Fruit fly (Drosophila melanogaster) whole organism, embryonic: ENCODE results near the gene Ac3.

Source experiments
- Aef1 ChIP-seq: fragments of 200-800 bp; sonication (Bioruptor generic); IDR thresholded peaks from 3 replicates; pipeline ENCODE4 v1.3.6; 2022; ENCODE audit warnings: missing biosample characterization, missing genetic modification characterization
- B-H2 ChIP-seq: fragments of 200-800 bp; sonication (Bioruptor generic); optimal IDR thresholded peaks from 2 replicates; lab custom pipeline; 2018; ENCODE audit warnings: missing biosample characterization, mild to moderate bottlenecking, missing genetic modification characterization
- Bgb ChIP-seq: fragments of 200-800 bp; sonication (Bioruptor generic); IDR thresholded peaks from 2 replicates; pipeline ENCODE4 v1.3.6; 2022; ENCODE audit warnings: missing biosample characterization, missing genetic modification characterization; ENCODE audit not compliant: partially characterized antibody
- BtbVII ChIP-seq: fragments of 200-800 bp; sonication (Bioruptor generic); optimal IDR thresholded peaks from 3 replicates; lab custom pipeline; 2017; ENCODE audit warnings: missing biosample characterization, mild to moderate bottlenecking, missing genetic modification characterization
- CG10366 ChIP-seq: fragments of 200-800 bp; sonication (Bioruptor generic); IDR thresholded peaks from 2 replicates; pipeline ENCODE4 v1.3.6; 2022; ENCODE audit warnings: missing biosample characterization, missing genetic modification characterization
- CG10462 ChIP-seq: fragments of 200-800 bp; sonication (Bioruptor generic); optimal IDR thresholded peaks from 2 replicates; lab custom pipeline; 2016; ENCODE audit warnings: missing biosample characterization, missing genetic modification characterization
- CG10543 ChIP-seq: fragments of 200-800 bp; sonication (Bioruptor generic); optimal IDR thresholded peaks from 3 replicates; lab custom pipeline; 2017; ENCODE audit warnings: missing biosample characterization, mild to moderate bottlenecking, missing genetic modification characterization, moderate library complexity
- CG13775 ChIP-seq: fragments of 200-800 bp; sonication (Bioruptor generic); optimal IDR thresholded peaks from 3 replicates; lab custom pipeline; 2017; ENCODE audit warnings: missing biosample characterization, mild to moderate bottlenecking, missing genetic modification characterization
- CG14710 ChIP-seq: fragments of 200-800 bp; sonication (Bioruptor generic); optimal IDR thresholded peaks from 3 replicates; lab custom pipeline; 2019; ENCODE audit warnings: missing biosample characterization, mild to moderate bottlenecking, missing genetic modification characterization, moderate library complexity
- CG1603 ChIP-seq: fragments of 200-800 bp; sonication (Bioruptor generic); optimal IDR thresholded peaks from 2 replicates; lab custom pipeline; 2019; ENCODE audit warnings: missing biosample characterization, mild to moderate bottlenecking, missing genetic modification characterization, moderate library complexity
- CG18262 ChIP-seq: fragments of 200-800 bp; optimal IDR thresholded peaks from 3 replicates; lab custom pipeline; 2019; ENCODE audit warnings: missing biosample characterization, mild to moderate bottlenecking, missing genetic modification characterization, moderate library complexity
- CG1832 ChIP-seq: fragments of 200-800 bp; sonication (Bioruptor generic); optimal IDR thresholded peaks from 2 replicates; lab custom pipeline; 2017; ENCODE audit warnings: missing biosample characterization, mild to moderate bottlenecking, missing genetic modification characterization, inconsistent platforms
- CG2678 ChIP-seq: fragments of 200-800 bp; sonication (Bioruptor generic); optimal IDR thresholded peaks from 3 replicates; lab custom pipeline; 2019; ENCODE audit warnings: missing biosample characterization, mild to moderate bottlenecking, missing genetic modification characterization, moderate library complexity
- CG2712 ChIP-seq: fragments of 200-800 bp; optimal IDR thresholded peaks from 3 replicates; lab custom pipeline; 2019; ENCODE audit warnings: missing biosample characterization, mild to moderate bottlenecking, missing genetic modification characterization, moderate library complexity
- CG32772 ChIP-seq: fragments of 200-800 bp; sonication (Bioruptor generic); IDR thresholded peaks from 2 replicates; pipeline ENCODE4 v1.3.6; 2022; ENCODE audit warnings: missing biosample characterization, missing genetic modification characterization
- CG34376 ChIP-seq: fragments of 200-800 bp; sonication (Bioruptor generic); optimal IDR thresholded peaks from 2 replicates; lab custom pipeline; 2018; ENCODE audit warnings: missing biosample characterization, mild to moderate bottlenecking, missing genetic modification characterization
- CG4282 ChIP-seq: fragments of 200-800 bp; sonication (Bioruptor generic); optimal IDR thresholded peaks from 2 replicates; lab custom pipeline; 2016; ENCODE audit warnings: missing biosample characterization, missing genetic modification characterization
- CG4404 ChIP-seq: fragments of 200-800 bp; sonication (Bioruptor generic); IDR thresholded peaks from 2 replicates; pipeline ENCODE4 v1.3.6; 2022; ENCODE audit warnings: missing biosample characterization, missing genetic modification characterization
- CG4730 ChIP-seq: fragments of 200-800 bp; sonication (Bioruptor generic); IDR thresholded peaks from 2 replicates; pipeline ENCODE4 v1.3.6; 2022; ENCODE audit warnings: missing biosample characterization, missing genetic modification characterization
- CG6683 ChIP-seq: fragments of 200-800 bp; sonication (Bioruptor generic); optimal IDR thresholded peaks from 2 replicates; lab custom pipeline; 2017; ENCODE audit warnings: missing biosample characterization, mild to moderate bottlenecking, missing genetic modification characterization, missing genetic modification reagents
- CG6765 ChIP-seq: fragments of 200-800 bp; sonication (Bioruptor generic); optimal IDR thresholded peaks from 3 replicates; lab custom pipeline; 2017; ENCODE audit warnings: missing biosample characterization, mild to moderate bottlenecking, missing genetic modification characterization
- CG7745 ChIP-seq: fragments of 200-800 bp; sonication (Bioruptor generic); optimal IDR thresholded peaks from 2 replicates; lab custom pipeline; 2018; ENCODE audit warnings: missing biosample characterization, mild to moderate bottlenecking, missing genetic modification characterization, moderate library complexity
- D ChIP-seq, 2 experiments: fragments of 200-800 bp in 1 of 2; fragments of >200 bp in 1 of 2; sonication (Bioruptor generic) in 1 of 2; optimal IDR thresholded peaks; 2 replicates in 1 of 2; 3 replicates in 1 of 2; lab custom pipeline; 2017; ENCODE audit warnings: mild to moderate bottlenecking in 1 of 2, missing biosample characterization in 1 of 2, missing genetic modification characterization in 1 of 2, missing genetic modification reagents in 1 of 2
- Dek ChIP-seq: fragments of 200-800 bp; sonication (Bioruptor generic); optimal IDR thresholded peaks from 3 replicates; lab custom pipeline; 2019; ENCODE audit warnings: missing biosample characterization, mild to moderate bottlenecking, missing genetic modification characterization, moderate library complexity
- Dip3 ChIP-seq: fragments of 200-800 bp; sonication (Bioruptor generic); optimal IDR thresholded peaks from 3 replicates; lab custom pipeline; 2016; ENCODE audit warnings: missing biosample characterization, missing genetic modification characterization
- Dref ChIP-seq: fragments of 200-800 bp; sonication (Bioruptor generic); IDR thresholded peaks from 2 replicates; pipeline ENCODE4 v1.3.6; 2022; ENCODE audit warnings: missing biosample characterization, missing genetic modification characterization
- Max ChIP-seq: fragments of 200-800 bp; sonication (Bioruptor generic); optimal IDR thresholded peaks from 2 replicates; lab custom pipeline; 2016; ENCODE audit warnings: missing biosample characterization, mild to moderate bottlenecking, missing genetic modification characterization
- Mes4 ChIP-seq: fragments of 200-800 bp; sonication (Bioruptor generic); optimal IDR thresholded peaks from 2 replicates; lab custom pipeline; 2016; ENCODE audit warnings: missing biosample characterization, missing genetic modification characterization
- NFAT ChIP-seq: fragments of 200-800 bp; sonication (Bioruptor generic); IDR thresholded peaks from 2 replicates; pipeline ENCODE4 v1.3.6; 2022; ENCODE audit warnings: missing biosample characterization, missing genetic modification characterization
- NK7.1 ChIP-seq: fragments of 200-800 bp; sonication (Bioruptor generic); optimal IDR thresholded peaks from 3 replicates; lab custom pipeline; 2016; ENCODE audit warnings: missing biosample characterization, missing genetic modification characterization
- Ssrp ChIP-seq: fragments of 200-800 bp; sonication (Bioruptor generic); optimal IDR thresholded peaks from 2 replicates; lab custom pipeline; 2018; ENCODE audit warnings: missing biosample characterization, mild to moderate bottlenecking, missing genetic modification characterization, moderate library complexity
- Usf ChIP-seq: fragments of 200-800 bp; sonication (Bioruptor generic); optimal IDR thresholded peaks from 2 replicates; lab custom pipeline; 2017; ENCODE audit warnings: missing genotype, missing biosample characterization, missing genetic modification characterization
- YL-1 ChIP-seq: fragments of 200-800 bp; sonication (Bioruptor generic); optimal IDR thresholded peaks from 3 replicates; lab custom pipeline; 2017; ENCODE audit warnings: missing biosample characterization, mild to moderate bottlenecking, missing genetic modification characterization
- ap ChIP-seq: fragments of 200-800 bp; sonication (Bioruptor generic); IDR thresholded peaks from 2 replicates; pipeline ENCODE4 v1.3.6; 2022; ENCODE audit warnings: missing biosample characterization, missing genetic modification characterization
- az2 ChIP-seq: fragments of 200-800 bp; sonication (Bioruptor generic); optimal IDR thresholded peaks from 3 replicates; lab custom pipeline; 2016; ENCODE audit warnings: missing biosample characterization, missing genetic modification characterization
- bab2 ChIP-seq: fragments of 200-800 bp; sonication (Bioruptor generic); optimal IDR thresholded peaks from 2 replicates; lab custom pipeline; 2016; ENCODE audit warnings: missing biosample characterization, missing genetic modification characterization
- bigmax ChIP-seq: fragments of 200-800 bp; sonication (Bioruptor generic); optimal IDR thresholded peaks from 2 replicates; lab custom pipeline; 2018; ENCODE audit warnings: missing biosample characterization, mild to moderate bottlenecking, missing genetic modification characterization
- cg ChIP-seq: fragments of 200-800 bp; sonication (Bioruptor generic); optimal IDR thresholded peaks from 3 replicates; lab custom pipeline; 2019; ENCODE audit warnings: missing biosample characterization, mild to moderate bottlenecking, missing genetic modification characterization, moderate library complexity
- crc ChIP-seq: fragments of 200-800 bp; sonication (Bioruptor generic); optimal IDR thresholded peaks from 2 replicates; lab custom pipeline; 2016; ENCODE audit warnings: missing biosample characterization, missing genetic modification characterization
- dm ChIP-seq: fragments of 200-800 bp; sonication (Bioruptor generic); optimal IDR thresholded peaks from 3 replicates; lab custom pipeline; 2016; ENCODE audit warnings: missing biosample characterization, missing genetic modification characterization
- dmrt99B ChIP-seq: fragments of 200-800 bp; sonication (Bioruptor generic); optimal IDR thresholded peaks from 2 replicates; lab custom pipeline; 2018; ENCODE audit warnings: missing biosample characterization, mild to moderate bottlenecking, missing genetic modification characterization, moderate library complexity
- en ChIP-seq: fragments of 200-800 bp; sonication (Bioruptor generic); optimal IDR thresholded peaks from 2 replicates; lab custom pipeline; 2016; ENCODE audit warnings: missing biosample characterization, missing genetic modification characterization
- gcm ChIP-seq: fragments of 200-800 bp; sonication (Bioruptor generic); optimal IDR thresholded peaks from 2 replicates; lab custom pipeline; 2019; ENCODE audit warnings: missing biosample characterization, mild to moderate bottlenecking, missing genetic modification characterization, moderate library complexity
- her ChIP-seq: fragments of 200-800 bp; sonication (Bioruptor generic); optimal IDR thresholded peaks from 2 replicates; lab custom pipeline; 2016; ENCODE audit warnings: missing biosample characterization, missing genetic modification characterization
- ind ChIP-seq: fragments of 200-800 bp; sonication (Bioruptor generic); optimal IDR thresholded peaks from 3 replicates; lab custom pipeline; 2016; ENCODE audit warnings: missing biosample characterization, missing genetic modification characterization
- inv ChIP-seq: fragments of 200-800 bp; sonication (Bioruptor generic); IDR thresholded peaks from 2 replicates; pipeline ENCODE4 v1.3.6; 2022; ENCODE audit warnings: missing biosample characterization, missing genetic modification characterization; ENCODE audit not compliant: partially characterized antibody
- lmd ChIP-seq: fragments of 200-800 bp; sonication (Bioruptor generic); IDR thresholded peaks from 2 replicates; pipeline ENCODE4 v1.3.6; 2022; ENCODE audit warnings: missing biosample characterization, missing genetic modification characterization
- row ChIP-seq: fragments of 200-800 bp; sonication (Bioruptor generic); IDR thresholded peaks from 3 replicates; pipeline ENCODE4 v1.3.6; 2022; ENCODE audit warnings: missing biosample characterization, missing genetic modification characterization
- sd ChIP-seq: fragments of 200-800 bp; sonication (Bioruptor generic); optimal IDR thresholded peaks from 3 replicates; lab custom pipeline; 2018; ENCODE audit warnings: missing biosample characterization, mild to moderate bottlenecking, missing genetic modification characterization, moderate library complexity
- unpg ChIP-seq: fragments of 200-800 bp; sonication (Bioruptor generic); optimal IDR thresholded peaks from 3 replicates; lab custom pipeline; 2018; ENCODE audit warnings: missing biosample characterization, mild to moderate bottlenecking, missing genetic modification characterization, moderate library complexity
- zen2 ChIP-seq: fragments of 200-800 bp; sonication (Bioruptor generic); IDR thresholded peaks from 3 replicates; pipeline ENCODE4 v1.3.6; 2022; ENCODE audit warnings: missing biosample characterization, missing genetic modification characterization; ENCODE audit not compliant: partially characterized antibody

Ac3 gene

dm6 chr2L:21658529-21659009 is 26.2 kb downstream of the Ac3 start, which contains the start of gene Cul2 (continued):
- TF ChIP-seq CG34376 (GFP tag; lab: Kevin White, UChicago) (no peak), az2 (no peak), BtbVII (GFP tag; lab: Kevin White, UChicago) (no peak), crc (GFP tag; lab: Kevin White, UChicago) (no peak), CG10366 (GFP tag; lab: Robert Waterston, UW) (no peak), bigmax (GFP tag; lab: Kevin White, UChicago) (no peak), CG4730 (GFP tag; lab: Robert Waterston, UW) (no peak), CG10543 (GFP tag; lab: Kevin White, UChicago) (no peak), dmrt99B (tag; lab: Kevin White, UChicago) (no peak), row (GFP tag; lab: Robert Waterston, UW) (peak; percentile 86), en (GFP tag; lab: Kevin White, UChicago) (no peak), NFAT (GFP tag; lab: Robert Waterston, UW) (no peak), CG6683 (GFP tag; lab: Kevin White, UChicago) (no peak), Dek (no peak), gcm (GFP tag; lab: Kevin White, UChicago) (no peak), cg (GFP tag; lab: Kevin White, UChicago) (no peak), dm (GFP tag; lab: Kevin White, UChicago) (peak; percentile 25), Dref (GFP tag; lab: Robert Waterston, UW) (peak; percentile 79), zen2 (GFP tag; lab: Robert Waterston, UW) (peak; percentile 67; the same call in 2 of the 3 replicates), Bgb (GFP tag; lab: Robert Waterston, UW) (peak; percentile 86), inv (GFP tag; lab: Robert Waterston, UW) (peak; percentile 75), CG4404 (GFP tag; lab: Robert Waterston, UW) (no peak), Mes4 (GFP tag; lab: Kevin White, UChicago) (peak; percentile 19), unpg (GFP tag; lab: Kevin White, UChicago) (no peak), CG1603 (tag; lab: Kevin White, UChicago) (peak; percentile 71), CG2712 (tag; lab: Kevin White, UChicago) (peak; percentile 50), NK7.1 (no peak), ind (peak; percentile 58), D (optimal IDR thresholded peaks at IDR 0.05; lab: Kevin White, UChicago) (no peak), D (GFP tag; optimal IDR thresholded peaks at IDR 0.05; lab: Kevin White, UChicago) (no peak), CG13775 (GFP tag; lab: Kevin White, UChicago) (no peak), ap (GFP tag; lab: Robert Waterston, UW) (no peak), Dip3 (GFP tag; lab: Kevin White, UChicago) (peak; percentile 14), Aef1 (GFP tag; lab: Robert Waterston, UW) (no peak; the same call in 2 of the 3 replicates), CG6765 (GFP tag; lab: Kevin White, UChicago) (no peak), B-H2 (GFP tag; lab: Kevin White, UChicago) (no peak), CG18262 (no peak), CG32772 (GFP tag; lab: Robert Waterston, UW) (no peak), CG14710 (no peak), Max (GFP tag; lab: Kevin White, UChicago) (no peak), YL-1 (GFP tag; lab: Kevin White, UChicago) (peak; percentile 60), Usf (GFP tag; lab: Kevin White, UChicago) (no peak), sd (tag; lab: Kevin White, UChicago) (no peak), CG4282 (GFP tag; lab: Kevin White, UChicago) (no peak), bab2 (GFP tag; lab: Kevin White, UChicago) (peak; percentile 38), her (peak; percentile 21), CG2678 (tag; lab: Kevin White, UChicago) (no peak), CG1832 (no peak), Ssrp (tag; lab: Kevin White, UChicago) (no peak), CG7745 (tag; lab: Kevin White, UChicago) (no peak), lmd (GFP tag; lab: Robert Waterston, UW) (no peak), CG10462 (GFP tag; lab: Kevin White, UChicago) (no peak)
